Fruit fly (Drosophila melanogaster) whole organism, adult: ENCODE data around the gene CG31457.

Experiments
- CG11617 ChIP-seq: fragments of 200-800 bp; sonication (Bioruptor generic); optimal IDR thresholded peaks from 2 replicates; lab custom pipeline; 2017; ENCODE audit warnings: mild to moderate bottlenecking, missing biosample characterization, missing genetic modification reagents, missing genetic modification characterization
- CG12768 ChIP-seq: fragments of 200-800 bp; sonication (Bioruptor generic); optimal IDR thresholded peaks from 2 replicates; lab custom pipeline; 2017; ENCODE audit warnings: missing biosample characterization, missing genetic modification characterization, mild to moderate bottlenecking, moderate library complexity, missing genetic modification reagents
- CG14711 ChIP-seq: fragments of 200-800 bp; sonication (Bioruptor generic); optimal IDR thresholded peaks from 2 replicates; lab custom pipeline; 2018; ENCODE audit warnings: missing biosample characterization, mild to moderate bottlenecking, missing genetic modification characterization, moderate library complexity
- CG1620 ChIP-seq: fragments of 200-800 bp; sonication (Bioruptor generic); optimal IDR thresholded peaks from 2 replicates; lab custom pipeline; 2016; ENCODE audit warnings: missing biosample characterization, missing genetic modification characterization
- CG33017 ChIP-seq: fragments of 200-800 bp; sonication (Bioruptor generic); optimal IDR thresholded peaks from 2 replicates; lab custom pipeline; 2018; ENCODE audit warnings: missing biosample characterization, mild to moderate bottlenecking, missing genetic modification characterization, moderate library complexity
- CG5204 ChIP-seq: fragments of 200-800 bp; sonication (Bioruptor generic); optimal IDR thresholded peaks from 2 replicates; lab custom pipeline; 2016; ENCODE audit warnings: missing biosample characterization, missing genetic modification characterization
- CG7045 ChIP-seq: fragments of 200-800 bp; sonication (Bioruptor generic); optimal IDR thresholded peaks from 2 replicates; lab custom pipeline; 2017; ENCODE audit warnings: missing biosample characterization, mild to moderate bottlenecking, missing genetic modification characterization
- CG7101 ChIP-seq: fragments of 200-800 bp; sonication (Bioruptor generic); optimal IDR thresholded peaks from 2 replicates; lab custom pipeline; 2018; ENCODE audit warnings: missing biosample characterization, mild to moderate bottlenecking, missing genetic modification characterization, moderate library complexity
- Clk ChIP-seq: fragments of 200-800 bp; sonication (Bioruptor generic); optimal IDR thresholded peaks from 2 replicates; lab custom pipeline; 2017; ENCODE audit warnings: missing biosample characterization, missing genetic modification characterization
- Crg-1 ChIP-seq: fragments of 200-800 bp; sonication (Bioruptor generic); optimal IDR thresholded peaks from 2 replicates; lab custom pipeline; 2016; ENCODE audit warnings: missing biosample characterization, missing genetic modification characterization
- Hr96 ChIP-seq: fragments of 200-800 bp; sonication (Bioruptor generic); optimal IDR thresholded peaks from 2 replicates; lab custom pipeline; 2016; ENCODE audit warnings: missing biosample characterization, missing genetic modification characterization
- Mnt ChIP-seq: fragments of 200-800 bp; sonication (Bioruptor generic); optimal IDR thresholded peaks from 2 replicates; lab custom pipeline; 2016; ENCODE audit warnings: missing biosample characterization, mild to moderate bottlenecking, missing genetic modification characterization
- bab1 ChIP-seq: fragments of 200-800 bp; sonication (Bioruptor generic); optimal IDR thresholded peaks from 3 replicates; lab custom pipeline; 2019; ENCODE audit warnings: missing biosample characterization, mild to moderate bottlenecking, missing genetic modification characterization, moderate library complexity
- cic ChIP-seq: fragments of 200-800 bp; sonication (Bioruptor generic); optimal IDR thresholded peaks from 2 replicates; lab custom pipeline; 2017; ENCODE audit warnings: missing biosample characterization, mild to moderate bottlenecking, missing genetic modification characterization, moderate library complexity
- cnc ChIP-seq, 2 experiments: fragments of >200 bp; optimal IDR thresholded peaks; 2 replicates each; lab custom pipeline; 2017
- kay ChIP-seq: fragments of 200-800 bp; sonication (Bioruptor generic); peaks from one replicate; lab custom pipeline; 2016; ENCODE audit warnings: missing biosample characterization, missing genetic modification characterization, borderline replicate concordance
- ovo ChIP-seq: fragments of 200-800 bp; sonication (Bioruptor generic); optimal IDR thresholded peaks from 2 replicates; lab custom pipeline; 2016; ENCODE audit warnings: missing biosample characterization, missing genetic modification characterization
- pad ChIP-seq: fragments of 200-800 bp; sonication (Bioruptor generic); optimal IDR thresholded peaks from 3 replicates; lab custom pipeline; 2017; ENCODE audit warnings: missing biosample characterization, missing genetic modification characterization, mild to moderate bottlenecking, moderate library complexity, missing genetic modification reagents
- tj ChIP-seq: fragments of 200-800 bp; sonication (Bioruptor generic); optimal IDR thresholded peaks from 3 replicates; lab custom pipeline; 2017; ENCODE audit warnings: missing biosample characterization, mild to moderate bottlenecking, missing genetic modification characterization, moderate library complexity
- toe ChIP-seq: fragments of 200-800 bp; sonication (Bioruptor generic); optimal IDR thresholded peaks from 2 replicates; lab custom pipeline; 2016; ENCODE audit warnings: missing biosample characterization, missing genetic modification characterization

Gene CG31457

DNA sequence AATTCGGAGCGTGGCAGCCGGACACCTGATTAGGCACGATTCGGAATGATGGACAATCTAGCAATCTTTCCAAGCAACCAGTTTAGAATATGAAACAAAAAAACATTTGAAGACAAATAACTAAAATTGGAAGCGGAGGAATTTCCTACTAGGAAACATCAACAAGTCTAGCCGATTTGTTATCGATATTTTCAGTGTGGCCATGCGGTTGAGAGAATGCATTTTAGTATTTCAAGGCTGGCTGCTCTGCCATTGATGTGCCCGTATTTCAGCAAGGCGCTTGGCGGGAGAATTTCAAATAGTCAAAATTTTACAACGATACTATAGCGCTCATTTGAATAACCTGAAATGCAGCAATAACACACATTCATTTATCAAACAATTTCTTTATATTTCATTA lies at the start of gene CG31457:
Gene CG31457, minus strand, starts transcription at position 186 of the 400 bp plus-strand sequence.
- no peak for TF ChIP-seq CG7101 (tag; lab: Kevin White, UChicago)
- TF ChIP-seq bab1 (GFP tag; lab: Kevin White, UChicago): peak; percentile 49
- no peak for TF ChIP-seq Clk

DNA sequence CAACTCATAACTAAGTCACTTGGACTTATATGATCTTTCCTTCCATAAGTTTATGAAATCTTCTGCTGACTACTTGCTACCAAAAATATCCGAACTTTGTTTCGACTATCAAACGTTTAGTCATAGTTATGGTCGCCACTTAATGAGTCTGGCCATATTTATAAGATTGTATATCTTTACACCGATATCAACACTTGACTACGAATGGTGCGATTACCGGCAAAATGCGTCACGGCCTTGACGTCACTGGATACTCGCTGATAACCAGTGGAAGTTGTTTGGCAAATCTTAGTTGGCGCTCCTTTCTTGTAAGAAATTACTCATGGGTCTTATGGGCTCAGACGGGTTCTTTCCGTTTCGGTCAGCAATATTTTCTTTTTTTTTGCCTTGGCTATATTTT lies 49.7 kb upstream of the CG31457 start:
- TF ChIP-seq CG12768 (GFP tag; lab: Kevin White, UChicago) (no peak), toe (GFP tag; lab: Kevin White, UChicago) (no peak), CG33017 (tag; lab: Kevin White, UChicago) (no peak), tj (GFP tag; lab: Kevin White, UChicago) (no peak), CG14711 (no peak), pad (no peak), bab1 (GFP tag; lab: Kevin White, UChicago) (no peak), Hr96 (GFP tag; lab: Kevin White, UChicago) (no peak), Clk (no peak), CG7101 (tag; lab: Kevin White, UChicago) (no peak), Mnt (GFP tag; lab: Kevin White, UChicago) (no peak), cnc (optimal IDR thresholded peaks at IDR 0.05; lab: Kevin White, UChicago) (no peak), Crg-1 (GFP tag; lab: Kevin White, UChicago) (no peak), CG1620 (GFP tag; lab: Kevin White, UChicago) (no peak), CG7045 (no peak)

DNA sequence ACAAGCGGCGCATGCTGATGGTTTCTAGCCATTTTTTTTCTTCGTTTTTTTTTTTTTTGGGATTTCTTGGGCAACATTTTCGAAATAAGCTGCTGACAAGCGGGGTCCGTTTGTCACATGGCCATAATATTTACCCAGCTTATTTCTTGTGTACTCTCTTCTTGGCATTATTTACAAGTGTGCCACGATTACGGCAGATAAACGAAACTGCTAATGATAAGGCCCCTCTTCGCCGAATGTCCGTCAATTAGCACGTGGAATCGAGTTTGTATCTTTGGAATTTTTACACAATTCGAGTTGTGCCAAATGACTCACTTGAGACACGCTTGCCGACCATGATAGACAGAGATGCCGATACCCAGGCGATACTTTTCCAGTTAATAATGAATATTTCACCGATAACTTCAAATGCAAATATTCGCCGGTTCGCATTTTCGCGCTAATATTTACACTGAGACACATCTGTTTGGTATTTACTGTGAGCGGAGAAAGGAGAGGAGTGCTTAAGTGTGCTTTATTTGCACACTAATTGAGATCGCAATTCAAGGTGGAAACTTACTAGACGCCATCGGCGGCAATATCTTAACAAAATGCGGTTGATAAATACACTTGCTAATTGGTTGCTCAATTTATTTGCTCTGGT lies 48.8 kb upstream of the CG31457 start:
- TF ChIP-seq CG5204 (GFP tag; lab: Kevin White, UChicago): peak; percentile 58
- peak; percentile 49 for TF ChIP-seq Clk
- TF ChIP-seq CG7045: peak; percentile 81
- TF ChIP-seq CG11617: peak; percentile 60
- peak; percentile 72 for TF ChIP-seq CG33017 (tag; lab: Kevin White, UChicago)
- peak; percentile 69 for TF ChIP-seq kay
- TF ChIP-seq bab1 (GFP tag; lab: Kevin White, UChicago): no peak
- peak; percentile 67 for TF ChIP-seq Crg-1 (GFP tag; lab: Kevin White, UChicago)
- TF ChIP-seq pad: peak; percentile 54
- peak; percentile 55 for TF ChIP-seq CG1620 (GFP tag; lab: Kevin White, UChicago)
- peak; percentile 83 for TF ChIP-seq CG7101 (tag; lab: Kevin White, UChicago)
- peak; percentile 55 for TF ChIP-seq toe (GFP tag; lab: Kevin White, UChicago)
- peak; percentile 22 for TF ChIP-seq Hr96 (GFP tag; lab: Kevin White, UChicago)
- peak; percentile 89 for TF ChIP-seq ovo (GFP tag; lab: Kevin White, UChicago)
- TF ChIP-seq CG14711: peak; percentile 24
- peak; percentile 73 for TF ChIP-seq Mnt (GFP tag; lab: Kevin White, UChicago)
- peak; percentile 88 for TF ChIP-seq cic (GFP tag; lab: Kevin White, UChicago)
- peak; percentile 12 for TF ChIP-seq CG12768 (GFP tag; lab: Kevin White, UChicago)
- TF ChIP-seq tj (GFP tag; lab: Kevin White, UChicago): no peak
- TF ChIP-seq cnc (optimal IDR thresholded peaks at IDR 0.05; lab: Kevin White, UChicago): no peak

DNA sequence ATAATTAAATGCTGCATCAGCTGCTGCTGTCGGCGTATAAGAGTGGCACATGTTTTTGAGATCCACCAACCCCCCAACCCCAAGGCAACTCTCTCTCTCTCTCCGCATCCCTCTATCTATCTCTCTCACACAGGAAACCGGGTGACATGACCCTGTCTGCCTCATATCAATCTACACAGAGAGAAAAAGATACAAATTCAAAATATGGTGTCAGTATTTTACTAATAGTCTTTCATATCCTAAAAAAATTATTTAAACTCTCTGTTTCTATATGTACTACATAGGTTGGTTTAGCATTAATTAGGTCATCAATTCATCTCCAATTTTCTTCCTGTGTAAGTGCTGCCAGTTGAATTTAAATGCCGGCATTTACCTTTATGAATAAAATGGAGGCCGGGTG lies 47.6 kb upstream of the CG31457 start:
- TF ChIP-seq CG1620 (GFP tag; lab: Kevin White, UChicago): no peak
- TF ChIP-seq CG14711: peak; percentile 61
- no peak for TF ChIP-seq CG7045
- TF ChIP-seq Crg-1 (GFP tag; lab: Kevin White, UChicago): no peak
- no peak for TF ChIP-seq CG33017 (tag; lab: Kevin White, UChicago)
- TF ChIP-seq cic (GFP tag; lab: Kevin White, UChicago): no peak
- peak; percentile 59 for TF ChIP-seq CG7101 (tag; lab: Kevin White, UChicago)
- peak; percentile 21 for TF ChIP-seq CG11617
- TF ChIP-seq tj (GFP tag; lab: Kevin White, UChicago): peak; percentile 6
- TF ChIP-seq CG5204 (GFP tag; lab: Kevin White, UChicago): no peak
- TF ChIP-seq CG12768 (GFP tag; lab: Kevin White, UChicago): no peak
- TF ChIP-seq bab1 (GFP tag; lab: Kevin White, UChicago): peak; percentile 18
- no peak for TF ChIP-seq Mnt (GFP tag; lab: Kevin White, UChicago)
- TF ChIP-seq Hr96 (GFP tag; lab: Kevin White, UChicago): no peak
- no peak for TF ChIP-seq toe (GFP tag; lab: Kevin White, UChicago)
- TF ChIP-seq kay: no peak
- TF ChIP-seq cnc (optimal IDR thresholded peaks at IDR 0.05; lab: Kevin White, UChicago): no peak
- no peak for TF ChIP-seq ovo (GFP tag; lab: Kevin White, UChicago)
- TF ChIP-seq Clk: no peak
- TF ChIP-seq pad: no peak

DNA sequence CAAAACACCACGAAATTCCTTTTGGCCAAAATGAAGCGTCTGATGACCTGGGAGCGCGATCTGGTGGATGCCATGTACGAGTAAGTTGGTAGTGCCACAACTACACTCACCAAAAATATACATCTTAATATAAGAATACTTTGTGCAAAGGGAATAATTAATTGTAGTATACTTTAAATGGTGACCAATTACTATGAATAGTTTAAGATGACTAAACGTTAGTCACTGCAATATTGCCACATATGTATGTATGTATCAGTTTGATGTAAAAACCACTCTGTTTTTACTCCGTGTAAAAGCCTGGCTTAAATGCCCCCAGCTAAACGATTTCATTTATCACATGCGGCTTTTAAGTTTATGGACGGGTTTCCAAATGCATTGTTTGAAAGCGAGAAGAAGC lies 47.0 kb upstream of the CG31457 start:
- TF ChIP-seq Crg-1 (GFP tag; lab: Kevin White, UChicago): no peak
- no peak for TF ChIP-seq CG33017 (tag; lab: Kevin White, UChicago)
- no peak for TF ChIP-seq CG1620 (GFP tag; lab: Kevin White, UChicago)
- TF ChIP-seq ovo (GFP tag; lab: Kevin White, UChicago): no peak
- TF ChIP-seq tj (GFP tag; lab: Kevin White, UChicago): no peak
- TF ChIP-seq Hr96 (GFP tag; lab: Kevin White, UChicago): no peak
- no peak for TF ChIP-seq pad
- TF ChIP-seq Mnt (GFP tag; lab: Kevin White, UChicago): no peak
- TF ChIP-seq Clk: no peak

DNA sequence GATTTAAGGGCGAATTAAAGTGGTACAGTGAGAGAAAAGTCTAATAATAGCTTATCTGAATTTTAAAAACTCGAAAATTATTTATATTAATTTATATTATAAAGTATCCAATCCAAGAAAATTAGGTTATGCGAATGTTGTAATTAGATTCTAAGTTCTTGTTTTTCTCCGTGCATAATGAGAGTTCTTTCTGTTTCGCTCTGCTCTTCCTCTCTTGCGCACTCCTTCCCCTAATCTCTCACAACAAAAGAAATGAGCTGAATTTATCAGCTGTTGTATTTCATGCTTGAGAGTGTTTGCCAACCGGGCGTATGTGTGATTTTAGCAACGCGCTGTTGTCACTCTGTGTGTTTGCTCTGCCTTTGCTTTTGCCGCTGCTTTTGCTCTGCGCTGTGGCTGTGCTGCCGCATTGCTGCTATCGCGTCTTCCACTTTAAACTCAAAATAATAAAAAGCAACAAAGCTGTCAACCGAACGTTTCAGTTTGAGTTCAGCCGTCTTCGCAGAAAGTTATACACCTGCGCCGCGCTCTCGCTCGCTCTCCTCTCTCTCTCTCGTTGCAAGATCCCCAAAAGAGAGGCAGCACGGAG lies 45.7 kb upstream of the CG31457 start, which contains the start of gene CG46310:
Gene CG46310, plus strand, starts transcription at position 481 of the 589 bp plus-strand sequence.
- TF ChIP-seq CG5204 (GFP tag; lab: Kevin White, UChicago) (no peak), cic (GFP tag; lab: Kevin White, UChicago) (peak; percentile 83), ovo (GFP tag; lab: Kevin White, UChicago) (peak; percentile 15), Clk (peak; percentile 20), CG11617 (peak; percentile 74), tj (GFP tag; lab: Kevin White, UChicago) (peak; percentile 14), CG14711 (peak; percentile 50), CG33017 (tag; lab: Kevin White, UChicago) (peak; percentile 79), cnc (optimal IDR thresholded peaks at IDR 0.05; lab: Kevin White, UChicago) (no peak), pad (peak; percentile 58), Hr96 (GFP tag; lab: Kevin White, UChicago) (peak; percentile 51), CG7101 (tag; lab: Kevin White, UChicago) (peak; percentile 87), toe (GFP tag; lab: Kevin White, UChicago) (no peak), CG7045 (peak; percentile 44), kay (no peak), CG12768 (GFP tag; lab: Kevin White, UChicago) (peak; percentile 74), Crg-1 (GFP tag; lab: Kevin White, UChicago) (peak; percentile 60), Mnt (GFP tag; lab: Kevin White, UChicago) (peak; percentile 48), bab1 (GFP tag; lab: Kevin White, UChicago) (peak; percentile 22), CG1620 (GFP tag; lab: Kevin White, UChicago) (no peak)
